Fruit fly (Drosophila melanogaster): Measurements from ENCODE around the gene CG1737.

dm6 chrX:11385498-11385897, 35.1 kb downstream of the CG1737 start:
- TF ChIP-seq Pif1A (GFP tag; optimal IDR thresholded peaks at IDR 0.05) (no peak), Pif1B (GFP tag; optimal IDR thresholded peaks at IDR 0.05) (no peak), CG10348 (GFP tag; IDR thresholded peaks at IDR 0.05) (no peak), D1 (tag; optimal IDR thresholded peaks at IDR 0.05) (no peak), CG4496 (GFP tag; IDR thresholded peaks at IDR 0.05) (no peak)

Data from whole organism, pupa.